Fruit fly (Drosophila melanogaster): ENCODE results near the gene CG31251.

The CG31251 gene

dm6 chr3R:17656923-17657322 is 27.8 kb downstream of the CG31251 start:
- TF ChIP-seq CG34367 (tag; optimal IDR thresholded peaks at IDR 0.05), result no peak
- no peak for TF ChIP-seq CG9948 (tag; optimal IDR thresholded peaks at IDR 0.05)
- no peak for TF ChIP-seq CG8301 (tag; optimal IDR thresholded peaks at IDR 0.05)
- TF ChIP-seq Pif1B (GFP tag; optimal IDR thresholded peaks at IDR 0.05), result no peak
- TF ChIP-seq rn (GFP tag; IDR thresholded peaks at IDR 0.05), result no peak
- TF ChIP-seq CG17806 (tag; optimal IDR thresholded peaks at IDR 0.05), result no peak
- no peak for TF ChIP-seq Pif1A (GFP tag; optimal IDR thresholded peaks at IDR 0.05)
- TF ChIP-seq CG4496 (GFP tag; IDR thresholded peaks at IDR 0.05), result no peak
- TF ChIP-seq CG10348 (GFP tag; IDR thresholded peaks at IDR 0.05), result no peak
- TF ChIP-seq CG15710 (tag; optimal IDR thresholded peaks at IDR 0.05), result no peak
- TF ChIP-seq Ets98B (GFP tag; IDR thresholded peaks at IDR 0.05), result no peak
- TF ChIP-seq D1 (tag; optimal IDR thresholded peaks at IDR 0.05), result no peak
- TF ChIP-seq CG14655 (GFP tag; optimal IDR thresholded peaks at IDR 0.05), result no peak
- TF ChIP-seq fd96Ca (GFP tag; IDR thresholded peaks at IDR 0.05), result no peak
- no peak for TF ChIP-seq gl (tag; optimal IDR thresholded peaks at IDR 0.05)
- TF ChIP-seq CG13204 (GFP tag; optimal IDR thresholded peaks at IDR 0.05), result no peak
- no peak for TF ChIP-seq CG32121 (GFP tag; IDR thresholded peaks at IDR 0.05)
- no peak for TF ChIP-seq CG12605 (GFP tag; IDR thresholded peaks at IDR 0.05)

dm6 chr3R:17655040-17655439 is 29.7 kb downstream of the CG31251 start:
- no peak for TF ChIP-seq EcR (GFP tag; optimal IDR thresholded peaks at IDR 0.05)
- peak; percentile 45 for TF ChIP-seq Snoo (tag; optimal IDR thresholded peaks at IDR 0.05)
- peak; percentile 32; the same call in 1 of the 3 replicates for TF ChIP-seq CG4496 (GFP tag; IDR thresholded peaks at IDR 0.05)
- TF ChIP-seq CG34367 (tag; optimal IDR thresholded peaks at IDR 0.05), result peak; percentile 23

dm6 chr3R:17653879-17654278 is 30.8 kb downstream of the CG31251 start:
- TF ChIP-seq CG34367 (tag; optimal IDR thresholded peaks at IDR 0.05), result no peak
- no peak for TF ChIP-seq EcR (GFP tag; optimal IDR thresholded peaks at IDR 0.05)
- no peak for TF ChIP-seq CG17806 (tag; optimal IDR thresholded peaks at IDR 0.05)
- TF ChIP-seq Snoo (tag; optimal IDR thresholded peaks at IDR 0.05), result no peak
- no peak for TF ChIP-seq rn (GFP tag; IDR thresholded peaks at IDR 0.05)
- no peak for TF ChIP-seq fd96Ca (GFP tag; IDR thresholded peaks at IDR 0.05)
- TF ChIP-seq Pif1B (GFP tag; optimal IDR thresholded peaks at IDR 0.05), result no peak
- no peak for TF ChIP-seq CG8301 (tag; optimal IDR thresholded peaks at IDR 0.05)
- no peak for TF ChIP-seq CG12605 (GFP tag; IDR thresholded peaks at IDR 0.05)
- TF ChIP-seq Pif1A (GFP tag; optimal IDR thresholded peaks at IDR 0.05), result no peak
- no peak for TF ChIP-seq CG4496 (GFP tag; IDR thresholded peaks at IDR 0.05)
- no peak for TF ChIP-seq CG10348 (GFP tag; IDR thresholded peaks at IDR 0.05)
- no peak for TF ChIP-seq gl (tag; optimal IDR thresholded peaks at IDR 0.05)
- no peak for TF ChIP-seq CG15710 (tag; optimal IDR thresholded peaks at IDR 0.05)
- no peak for TF ChIP-seq CG9948 (tag; optimal IDR thresholded peaks at IDR 0.05)
- no peak for TF ChIP-seq D1 (tag; optimal IDR thresholded peaks at IDR 0.05)
- no peak for TF ChIP-seq CG14655 (GFP tag; optimal IDR thresholded peaks at IDR 0.05)
- no peak for TF ChIP-seq Ets98B (GFP tag; IDR thresholded peaks at IDR 0.05)
- TF ChIP-seq CG32121 (GFP tag; IDR thresholded peaks at IDR 0.05), result no peak
- no peak for TF ChIP-seq CG13204 (GFP tag; optimal IDR thresholded peaks at IDR 0.05)

- TF ChIP-seq CG34367 (tag; optimal IDR thresholded peaks at IDR 0.05) (no peak), CG15710 (tag; optimal IDR thresholded peaks at IDR 0.05) (no peak), Pif1B (GFP tag; optimal IDR thresholded peaks at IDR 0.05) (no peak), CG32121 (GFP tag; IDR thresholded peaks at IDR 0.05) (no peak), CG8301 (tag; optimal IDR thresholded peaks at IDR 0.05) (no peak), CG14655 (GFP tag; optimal IDR thresholded peaks at IDR 0.05) (no peak), rn (GFP tag; IDR thresholded peaks at IDR 0.05) (no peak), Ets98B (GFP tag; IDR thresholded peaks at IDR 0.05) (no peak), Pif1A (GFP tag; optimal IDR thresholded peaks at IDR 0.05) (no peak), CG10348 (GFP tag; IDR thresholded peaks at IDR 0.05) (no peak), CG9948 (tag; optimal IDR thresholded peaks at IDR 0.05) (no peak), gl (tag; optimal IDR thresholded peaks at IDR 0.05) (no peak), CG12605 (GFP tag; IDR thresholded peaks at IDR 0.05) (no peak), fd96Ca (GFP tag; IDR thresholded peaks at IDR 0.05) (no peak), Snoo (tag; optimal IDR thresholded peaks at IDR 0.05) (no peak), CG17806 (tag; optimal IDR thresholded peaks at IDR 0.05) (no peak), D1 (tag; optimal IDR thresholded peaks at IDR 0.05) (no peak), CG13204 (GFP tag; optimal IDR thresholded peaks at IDR 0.05) (no peak)
Measured at dm6 chr3R:17647444-17647843, 37.3 kb downstream of the CG31251 start, which contains the start of gene CG14322. Gene CG14322 (plus strand): TSS chr3R:17647679.

dm6 chr3R:17646102-17647050 is 38.3 kb downstream of the CG31251 start:
- no peak for TF ChIP-seq Snoo (tag; optimal IDR thresholded peaks at IDR 0.05)
- TF ChIP-seq CG32121 (GFP tag; IDR thresholded peaks at IDR 0.05), result no peak
- no peak for TF ChIP-seq fd96Ca (GFP tag; IDR thresholded peaks at IDR 0.05)
- TF ChIP-seq CG8301 (tag; optimal IDR thresholded peaks at IDR 0.05), result no peak
- no peak for TF ChIP-seq CG13204 (GFP tag; optimal IDR thresholded peaks at IDR 0.05)
- no peak for TF ChIP-seq CG8159 (tag; optimal IDR thresholded peaks at IDR 0.05)
- no peak for TF ChIP-seq Pif1A (GFP tag; optimal IDR thresholded peaks at IDR 0.05)
- no peak for TF ChIP-seq CG10348 (GFP tag; IDR thresholded peaks at IDR 0.05)
- TF ChIP-seq Pif1B (GFP tag; optimal IDR thresholded peaks at IDR 0.05), result no peak
- TF ChIP-seq CG4496 (GFP tag; IDR thresholded peaks at IDR 0.05), result no peak
- no peak for TF ChIP-seq Ets98B (GFP tag; IDR thresholded peaks at IDR 0.05)
- no peak for TF ChIP-seq gl (tag; optimal IDR thresholded peaks at IDR 0.05)
- no peak for TF ChIP-seq EcR (GFP tag; optimal IDR thresholded peaks at IDR 0.05)
- TF ChIP-seq rn (GFP tag; IDR thresholded peaks at IDR 0.05), result no peak
- TF ChIP-seq CG34367 (tag; optimal IDR thresholded peaks at IDR 0.05), result no peak
- no peak for TF ChIP-seq CG15710 (tag; optimal IDR thresholded peaks at IDR 0.05)
